Fruit fly (Drosophila melanogaster) whole organism, embryonic: ENCODE measurements around the gene mib2.

Experiments
- CG10147 ChIP-seq: fragments of 200-800 bp; sonication (Bioruptor generic); optimal IDR thresholded peaks from 2 replicates; lab custom pipeline; 2019; ENCODE audit warnings: missing biosample characterization, mild to moderate bottlenecking, missing genetic modification characterization, moderate library complexity
- CG13894 ChIP-seq: fragments of 200-800 bp; sonication (Bioruptor generic); optimal IDR thresholded peaks from 3 replicates; lab custom pipeline; 2018; ENCODE audit warnings: missing biosample characterization, mild to moderate bottlenecking, missing genetic modification characterization, moderate library complexity
- CG14710 ChIP-seq: fragments of 200-800 bp; sonication (Bioruptor generic); optimal IDR thresholded peaks from 3 replicates; lab custom pipeline; 2019; ENCODE audit warnings: missing biosample characterization, mild to moderate bottlenecking, missing genetic modification characterization, moderate library complexity
- CG15514 ChIP-seq: fragments of 200-800 bp; sonication (Bioruptor generic); optimal IDR thresholded peaks from 3 replicates; lab custom pipeline; 2017; ENCODE audit warnings: missing biosample characterization, missing genetic modification characterization, mild to moderate bottlenecking, moderate library complexity, missing genetic modification reagents
- CG16813 ChIP-seq: fragments of 200-800 bp; sonication (Bioruptor generic); IDR thresholded peaks from 3 replicates; pipeline ENCODE4 v1.3.6; 2022; ENCODE audit warnings: missing biosample characterization, missing genetic modification characterization; ENCODE audit not compliant: partially characterized antibody
- CG17612 ChIP-seq: fragments of 200-800 bp; sonication (Bioruptor generic); IDR thresholded peaks from 2 replicates; pipeline ENCODE4 v1.3.6; 2022; ENCODE audit warnings: missing biosample characterization, missing genetic modification characterization
- CG17829 ChIP-seq: fragments of 200-800 bp; optimal IDR thresholded peaks from 2 replicates; lab custom pipeline; 2019; ENCODE audit warnings: missing biosample characterization, mild to moderate bottlenecking, missing genetic modification characterization, moderate library complexity
- CG34224 ChIP-seq: fragments of 200-800 bp; sonication (Bioruptor generic); IDR thresholded peaks from 3 replicates; pipeline ENCODE4 v1.3.6; 2022; ENCODE audit warnings: missing biosample characterization, missing genetic modification characterization; ENCODE audit not compliant: partially characterized antibody
- CG4617 ChIP-seq: fragments of 200-800 bp; sonication (Bioruptor generic); optimal IDR thresholded peaks from 3 replicates; lab custom pipeline; 2016; ENCODE audit warnings: missing biosample characterization, missing genetic modification characterization, borderline replicate concordance
- CG5245 ChIP-seq: fragments of 200-800 bp; sonication (Bioruptor generic); optimal IDR thresholded peaks from 3 replicates; lab custom pipeline; 2016; ENCODE audit warnings: missing biosample characterization, missing genetic modification characterization
- CG7963 ChIP-seq: fragments of 200-800 bp; sonication (Bioruptor generic); IDR thresholded peaks from 3 replicates; pipeline ENCODE4 v1.3.6; 2022; ENCODE audit warnings: missing biosample characterization, missing genetic modification characterization; ENCODE audit not compliant: partially characterized antibody
- CG7987 ChIP-seq: fragments of 200-800 bp; sonication (Bioruptor generic); optimal IDR thresholded peaks from 2 replicates; lab custom pipeline; 2018; ENCODE audit warnings: missing biosample characterization, mild to moderate bottlenecking, missing genetic modification characterization, moderate library complexity
- CG8924 ChIP-seq: fragments of 200-800 bp; optimal IDR thresholded peaks from 3 replicates; lab custom pipeline; 2019; ENCODE audit warnings: missing biosample characterization, mild to moderate bottlenecking, missing genetic modification characterization, moderate library complexity
- CG9932 ChIP-seq: fragments of 200-800 bp; sonication (Bioruptor generic); IDR thresholded peaks from 2 replicates; pipeline ENCODE4 v1.3.6; 2022; ENCODE audit warnings: missing biosample characterization, missing genetic modification characterization
- Ets65A ChIP-seq: fragments of 200-800 bp; sonication (Bioruptor generic); peaks from one replicate; lab custom pipeline; 2016; ENCODE audit warnings: missing biosample characterization, missing genetic modification characterization
- Gug ChIP-seq: fragments of 200-800 bp; sonication (Bioruptor generic); IDR thresholded peaks from 4 replicates; pipeline ENCODE4 v1.3.6; 2022; ENCODE audit warnings: missing biosample characterization, missing genetic modification characterization
- HLH4C ChIP-seq: fragments of 200-800 bp; sonication (Bioruptor generic); IDR thresholded peaks from 3 replicates; pipeline ENCODE4 v1.3.6; 2022; ENCODE audit warnings: missing biosample characterization, missing genetic modification characterization; ENCODE audit not compliant: partially characterized antibody
- MBD-R2 ChIP-seq: fragments of 200-800 bp; sonication (Bioruptor generic); IDR thresholded peaks from 2 replicates; pipeline ENCODE4 v1.3.6; 2022; ENCODE audit warnings: missing biosample characterization, missing genetic modification characterization
- Med ChIP-seq: fragments of 200-800 bp; sonication (Bioruptor generic); peaks from one replicate; lab custom pipeline; 2016; ENCODE audit warnings: missing biosample characterization, missing genetic modification characterization, mild to moderate bottlenecking, inconsistent platforms, moderate library complexity
- Myb ChIP-seq: fragments of 200-800 bp; sonication (Bioruptor generic); optimal IDR thresholded peaks from 2 replicates; lab custom pipeline; 2016; ENCODE audit warnings: missing biosample characterization, missing genetic modification characterization
- Nf-YA ChIP-seq: fragments of 200-800 bp; sonication (Bioruptor generic); IDR thresholded peaks from 2 replicates; pipeline ENCODE4 v1.3.6; 2022; ENCODE audit warnings: missing biosample characterization, missing genetic modification characterization
- Opbp ChIP-seq: fragments of 200-800 bp; sonication (Bioruptor generic); IDR thresholded peaks from 3 replicates; pipeline ENCODE4 v1.3.6; 2022; ENCODE audit warnings: missing biosample characterization, missing genetic modification characterization; ENCODE audit not compliant: partially characterized antibody
- Pdp1 ChIP-seq, 2 experiments: fragments of 200-800 bp; sonication (Bioruptor generic); optimal IDR thresholded peaks; 3 replicates each; lab custom pipeline; 2016; ENCODE audit warnings: missing biosample characterization in 2 of 2, missing genetic modification characterization in 2 of 2, mild to moderate bottlenecking in 1 of 2, moderate library complexity in 1 of 2
- Rfx ChIP-seq: fragments of 200-800 bp; sonication (Bioruptor generic); IDR thresholded peaks from 2 replicates; pipeline ENCODE4 v1.3.6; 2022; ENCODE audit warnings: missing biosample characterization, missing genetic modification characterization
- Rx ChIP-seq: fragments of 200-800 bp; sonication (Bioruptor generic); IDR thresholded peaks from 2 replicates; pipeline ENCODE4 v1.3.6; 2022; ENCODE audit warnings: missing biosample characterization, missing genetic modification characterization
- Scr ChIP-seq: fragments of 200-800 bp; sonication (Bioruptor generic); IDR thresholded peaks from 2 replicates; pipeline ENCODE4 v1.3.6; 2022; ENCODE audit warnings: missing biosample characterization, missing genetic modification characterization; ENCODE audit not compliant: partially characterized antibody
- Sin3A ChIP-seq: fragments of >200 bp; optimal IDR thresholded peaks from 2 replicates; lab custom pipeline; 2018
- Xbp1 ChIP-seq: fragments of 200-800 bp; sonication (Bioruptor generic); optimal IDR thresholded peaks from 3 replicates; lab custom pipeline; 2016; ENCODE audit warnings: missing biosample characterization, mild to moderate bottlenecking, missing genetic modification characterization
- abd-A ChIP-seq: fragments of 200-800 bp; sonication (Bioruptor generic); optimal IDR thresholded peaks from 3 replicates; lab custom pipeline; 2019; ENCODE audit warnings: missing biosample characterization, mild to moderate bottlenecking, missing genetic modification characterization, moderate library complexity
- ato ChIP-seq: fragments of 200-800 bp; sonication (Bioruptor generic); IDR thresholded peaks from 2 replicates; pipeline ENCODE4 v1.3.6; 2022; ENCODE audit warnings: missing biosample characterization, missing genetic modification characterization; ENCODE audit not compliant: partially characterized antibody
- cad ChIP-seq: fragments of >200 bp; optimal IDR thresholded peaks from 2 replicates; lab custom pipeline; 2017; ENCODE audit warnings: missing biosample characterization, missing genetic modification characterization
- chm ChIP-seq: fragments of 200-800 bp; sonication (Bioruptor generic); IDR thresholded peaks from 2 replicates; pipeline ENCODE4 v1.3.6; 2022; ENCODE audit warnings: missing biosample characterization, missing genetic modification characterization
- crp ChIP-seq, 2 experiments: fragments of 200-800 bp; sonication (Bioruptor generic); optimal IDR thresholded peaks; 2 replicates in 1 of 2; 3 replicates in 1 of 2; lab custom pipeline; 2017; ENCODE audit warnings: missing biosample characterization in 2 of 2, missing genetic modification characterization in 2 of 2, mild to moderate bottlenecking in 1 of 2, moderate library complexity in 1 of 2
- en ChIP-seq: fragments of 200-800 bp; sonication (Bioruptor generic); optimal IDR thresholded peaks from 2 replicates; lab custom pipeline; 2016; ENCODE audit warnings: missing biosample characterization, missing genetic modification characterization
- gfzf ChIP-seq: fragments of 200-800 bp; sonication (Bioruptor generic); optimal IDR thresholded peaks from 2 replicates; lab custom pipeline; 2016; ENCODE audit warnings: missing biosample characterization, mild to moderate bottlenecking, missing genetic modification characterization, moderate library complexity
- gro ChIP-seq: fragments of 200-800 bp; sonication (Bioruptor generic); optimal IDR thresholded peaks from 2 replicates; lab custom pipeline; 2016; ENCODE audit warnings: missing biosample characterization, missing genetic modification characterization
- hbn ChIP-seq: fragments of 200-800 bp; sonication (Bioruptor generic); IDR thresholded peaks from 2 replicates; pipeline ENCODE4 v1.3.6; 2022; ENCODE audit warnings: missing biosample characterization, missing genetic modification characterization; ENCODE audit not compliant: partially characterized antibody
- inv ChIP-seq: fragments of 200-800 bp; sonication (Bioruptor generic); IDR thresholded peaks from 2 replicates; pipeline ENCODE4 v1.3.6; 2022; ENCODE audit warnings: missing biosample characterization, missing genetic modification characterization; ENCODE audit not compliant: partially characterized antibody
- nmo ChIP-seq: fragments of 200-800 bp; sonication (Bioruptor generic); optimal IDR thresholded peaks from 2 replicates; lab custom pipeline; 2018; ENCODE audit warnings: missing biosample characterization, mild to moderate bottlenecking, missing genetic modification characterization, moderate library complexity
- pnt ChIP-seq: fragments of 200-800 bp; sonication (Bioruptor generic); optimal IDR thresholded peaks from 3 replicates; lab custom pipeline; 2016; ENCODE audit warnings: missing biosample characterization, missing genetic modification characterization
- row ChIP-seq: fragments of 200-800 bp; sonication (Bioruptor generic); IDR thresholded peaks from 3 replicates; pipeline ENCODE4 v1.3.6; 2022; ENCODE audit warnings: missing biosample characterization, missing genetic modification characterization
- slbo ChIP-seq: fragments of 200-800 bp; sonication (Bioruptor generic); IDR thresholded peaks from 2 replicates; pipeline ENCODE4 v1.3.6; 2022; ENCODE audit warnings: missing biosample characterization, missing genetic modification characterization
- sob ChIP-seq: fragments of 200-800 bp; sonication (Bioruptor generic); IDR thresholded peaks from 2 replicates; pipeline ENCODE4 v1.3.6; 2022; ENCODE audit warnings: missing biosample characterization, missing genetic modification characterization
- stwl ChIP-seq: fragments of 200-800 bp; sonication (Bioruptor generic); optimal IDR thresholded peaks from 3 replicates; lab custom pipeline; 2018; ENCODE audit warnings: missing biosample characterization, mild to moderate bottlenecking, missing genetic modification characterization, moderate library complexity
- tna ChIP-seq: fragments of 200-800 bp; sonication (Bioruptor generic); IDR thresholded peaks from 2 replicates; pipeline ENCODE4 v1.3.6; 2022; ENCODE audit warnings: missing biosample characterization, missing genetic modification characterization; ENCODE audit not compliant: partially characterized antibody
- twi ChIP-seq: fragments of 200-800 bp; optimal IDR thresholded peaks from 2 replicates; lab custom pipeline; 2019; ENCODE audit warnings: missing biosample characterization, mild to moderate bottlenecking, missing genetic modification characterization, moderate library complexity
- vvl ChIP-seq: fragments of 200-800 bp; sonication (Bioruptor generic); IDR thresholded peaks from 2 replicates; pipeline ENCODE4 v1.3.6; 2022; ENCODE audit warnings: missing biosample characterization, missing genetic modification characterization
- wek ChIP-seq: fragments of 200-800 bp; sonication (Bioruptor generic); optimal IDR thresholded peaks from 3 replicates; lab custom pipeline; 2018; ENCODE audit warnings: missing biosample characterization, mild to moderate bottlenecking, missing genetic modification characterization, moderate library complexity

Gene mib2

dm6 chr2L:19034213-19034929 is at the start of gene mib2, which contains the start of gene CG31800 (continued):
- peak; percentile 74 for TF ChIP-seq abd-A (tag; lab: Kevin White, UChicago)
- peak; percentile 27 for TF ChIP-seq CG14710 (tag; lab: Kevin White, UChicago)
- TF ChIP-seq CG7987 = peak; percentile 15
- peak; percentile 35; the same call in 1 of the 2 replicates for TF ChIP-seq sob
- peak; percentile 48 for TF ChIP-seq Ets65A (GFP tag; lab: Kevin White, UChicago)
- TF ChIP-seq en (GFP tag; lab: Kevin White, UChicago) = no peak
- peak; percentile 85 for TF ChIP-seq Scr (GFP tag; lab: Robert Waterston, UW)
- peak; percentile 20 for TF ChIP-seq nmo
- TF ChIP-seq MBD-R2 = peak; percentile 65
- no peak for TF ChIP-seq wek (GFP tag; lab: Kevin White, UChicago)
- TF ChIP-seq CG10147 (GFP tag; lab: Kevin White, UChicago) = peak; percentile 32
- peak; percentile 90 for TF ChIP-seq CG4617 (GFP tag; lab: Kevin White, UChicago)
- TF ChIP-seq ato (GFP tag; lab: Robert Waterston, UW) = peak; percentile 52; the same call in 1 of the 2 replicates
- peak; percentile 89 for TF ChIP-seq HLH4C
- no peak for TF ChIP-seq CG17612 (GFP tag; lab: Robert Waterston, UW)
- peak; percentile 1 for TF ChIP-seq CG13894 (tag; lab: Kevin White, UChicago)
- peak; percentile 20; the same call in 1 of the 2 replicates for TF ChIP-seq slbo (GFP tag; lab: Robert Waterston, UW)
- peak; percentile 75 for TF ChIP-seq inv
- TF ChIP-seq gro = peak; percentile 20
- peak; percentile 44; the same call in 1 of the 3 replicates for TF ChIP-seq row (GFP tag; lab: Robert Waterston, UW)
- peak; percentile 12 for TF ChIP-seq Sin3A
- TF ChIP-seq CG5245 (GFP tag; lab: Kevin White, UChicago) = no peak
- peak; percentile 80 for TF ChIP-seq CG34224 (GFP tag; lab: Robert Waterston, UW)
- peak; percentile 77 for TF ChIP-seq twi (tag; lab: Kevin White, UChicago)
- TF ChIP-seq tna (GFP tag; lab: Robert Waterston, UW) = peak; percentile 69
- TF ChIP-seq CG7963 (GFP tag; lab: Robert Waterston, UW) = peak; percentile 86
- peak; percentile 86; the same call in 2 of the 3 replicates for TF ChIP-seq Opbp
- no peak for TF ChIP-seq Gug (GFP tag; lab: Robert Waterston, UW)
- TF ChIP-seq hbn (GFP tag; lab: Robert Waterston, UW) = peak; percentile 55
- TF ChIP-seq Pdp1 (GFP tag; optimal IDR thresholded peaks at IDR 0.05; lab: Kevin White, UChicago) = peak in 1 of 2 experiments; percentile 77
- peak; percentile 16 for TF ChIP-seq CG8924 (tag; lab: Kevin White, UChicago)
- peak; percentile 26 for TF ChIP-seq Xbp1 (GFP tag; lab: Kevin White, UChicago)
- TF ChIP-seq stwl (tag; lab: Kevin White, UChicago) = peak; percentile 59
- no peak for TF ChIP-seq pnt (GFP tag; lab: Kevin White, UChicago)
- TF ChIP-seq CG16813 = peak; percentile 76
- TF ChIP-seq Rx (GFP tag; lab: Robert Waterston, UW) = no peak
- no peak for TF ChIP-seq Rfx
- 0 out of 2 replicates have a peak, but pooled peaks have one; percentile 38 for TF ChIP-seq chm (GFP tag; lab: Robert Waterston, UW)
- TF ChIP-seq CG15514 (GFP tag; lab: Kevin White, UChicago) = peak; percentile 26
- no peak for TF ChIP-seq Myb (GFP tag; lab: Kevin White, UChicago)
- TF ChIP-seq gfzf (GFP tag; lab: Kevin White, UChicago) = peak; percentile 22
- no peak for TF ChIP-seq Nf-YA (GFP tag; lab: Robert Waterston, UW)
- TF ChIP-seq CG9932 (GFP tag; lab: Robert Waterston, UW) = peak; percentile 47; the same call in 1 of the 2 replicates
- TF ChIP-seq Med = peak; percentile 80
- no peak for TF ChIP-seq cad
- TF ChIP-seq vvl = peak; percentile 8; the same call in 1 of the 2 replicates
- peak in 1 of 2 experiments; percentile 74 for TF ChIP-seq crp (GFP tag; optimal IDR thresholded peaks at IDR 0.05; lab: Kevin White, UChicago)
- TF ChIP-seq CG17829 (tag; lab: Kevin White, UChicago) = peak; percentile 35
